Worm (Caenorhabditis elegans) whole organism, young adult: Measurements from ENCODE around the gene T07F8.1.
A peak's percentile ranks its signal among the peaks of the same experiment; 100 is the strongest.

Experiments used
- B0035.1 ChIP-seq: sonication (generic microtip); optimal IDR thresholded peaks from 2 replicates; lab custom pipeline; 2016; ENCODE audit warnings: missing genetic modification characterization, mild to moderate bottlenecking, missing compliant biosample characterization, missing genotype, missing genetic modification reagents
- B0261.1 ChIP-seq: sonication (generic microtip); optimal IDR thresholded peaks from 2 replicates; lab custom pipeline; 2016; ENCODE audit warnings: mild to moderate bottlenecking, missing genetic modification characterization, moderate library complexity, missing compliant biosample characterization
- C17E4.6 ChIP-seq: fragments of 200-800 bp; sonication (Bioruptor generic); IDR thresholded peaks from 2 replicates; pipeline ENCODE4 v1.3.6; 2022; ENCODE audit warnings: missing genetic modification reagents, missing genetic modification characterization, missing compliant biosample characterization
- D2030.7 ChIP-seq: fragments of 200-800 bp; sonication (Bioruptor generic); IDR thresholded peaks from 2 replicates; pipeline ENCODE4 v1.3.6; 2022; ENCODE audit warnings: missing genetic modification reagents, missing genetic modification characterization, missing compliant biosample characterization
- F10E7.11 ChIP-seq: sonication (generic microtip); optimal IDR thresholded peaks from 2 replicates; lab custom pipeline; 2017; ENCODE audit warnings: mild to moderate bottlenecking, missing genetic modification characterization, moderate library complexity, missing compliant biosample characterization
- F49E8.2 ChIP-seq: sonication (generic microtip); optimal IDR thresholded peaks from 3 replicates; lab custom pipeline; 2017; ENCODE audit warnings: missing genetic modification characterization, mild to moderate bottlenecking, missing compliant biosample characterization, antibody characterized with exemption, moderate library complexity; ENCODE audit not compliant: insufficient read depth
- F52B5.7 ChIP-seq: sonication (generic microtip); optimal IDR thresholded peaks from 2 replicates; lab custom pipeline; 2016; ENCODE audit warnings: mild to moderate bottlenecking, missing genetic modification characterization, missing compliant biosample characterization
- K11D2.4 ChIP-seq: fragments of 200-800 bp; sonication (Bioruptor generic); IDR thresholded peaks from 2 replicates; pipeline ENCODE4 v1.3.6; 2022; ENCODE audit warnings: missing genetic modification reagents, missing genetic modification characterization, missing compliant biosample characterization
- K12H6.12 ChIP-seq: fragments of 200-800 bp; sonication (Bioruptor generic); optimal IDR thresholded peaks from 2 replicates; lab custom pipeline; 2018; ENCODE audit warnings: mild to moderate bottlenecking, missing genetic modification characterization, missing compliant biosample characterization
- T07F8.4 ChIP-seq: sonication (generic microtip); optimal IDR thresholded peaks from 2 replicates; lab custom pipeline; 2016; ENCODE audit warnings: mild to moderate bottlenecking, missing genetic modification characterization, moderate library complexity, missing compliant biosample characterization
- Y53F4B.3 ChIP-seq: fragments of 200-800 bp; sonication (Bioruptor generic); IDR thresholded peaks from 2 replicates; pipeline ENCODE4 v1.3.6; 2022; ENCODE audit warnings: missing genetic modification reagents, missing genetic modification characterization, missing compliant biosample characterization
- Y53G8AR.9 ChIP-seq: fragments of 200-800 bp; sonication (Bioruptor generic); conservative IDR thresholded peaks from 2 replicates; pipeline ENCODE4 v1.3.6; 2022; ENCODE audit warnings: missing genetic modification reagents, missing genetic modification characterization, missing compliant biosample characterization
- Y79H2A.3 ChIP-seq: fragments of 200-800 bp; sonication (Bioruptor generic); conservative IDR thresholded peaks from 2 replicates; pipeline ENCODE4 v1.3.6; 2022; ENCODE audit warnings: missing genetic modification reagents, missing genetic modification characterization, missing compliant biosample characterization
- aptf-3 ChIP-seq: fragments of 200-800 bp; sonication (Bioruptor generic); IDR thresholded peaks from 2 replicates; pipeline ENCODE4 v1.3.6; 2022; ENCODE audit warnings: missing genetic modification characterization, missing compliant biosample characterization
- atf-7 ChIP-seq: sonication (generic microtip); optimal IDR thresholded peaks from 2 replicates; lab custom pipeline; 2017; ENCODE audit warnings: mild to moderate bottlenecking, missing genetic modification characterization, missing compliant biosample characterization
- attf-3 ChIP-seq: fragments of 200-800 bp; sonication (Bioruptor generic); conservative IDR thresholded peaks from 2 replicates; pipeline ENCODE4 v1.3.6; 2022; ENCODE audit warnings: missing genetic modification reagents, missing genetic modification characterization, missing compliant biosample characterization
- attf-5 ChIP-seq: fragments of 200-800 bp; sonication (Bioruptor generic); optimal IDR thresholded peaks from 2 replicates; lab custom pipeline; 2018; ENCODE audit warnings: mild to moderate bottlenecking, missing genetic modification characterization, missing compliant biosample characterization
- attf-6 ChIP-seq: fragments of 200-800 bp; sonication (Bioruptor generic); IDR thresholded peaks from 2 replicates; pipeline ENCODE4 v1.3.6; 2022; ENCODE audit warnings: missing genetic modification reagents, missing genetic modification characterization, missing compliant biosample characterization
- ceh-58 ChIP-seq: fragments of 200-800 bp; sonication (Bioruptor generic); IDR thresholded peaks from 2 replicates; pipeline ENCODE4 v1.3.6; 2022; ENCODE audit warnings: missing genetic modification characterization, missing compliant biosample characterization
- ceh-79 ChIP-seq: sonication (generic microtip); optimal IDR thresholded peaks from 2 replicates; lab custom pipeline; 2017; ENCODE audit warnings: mild to moderate bottlenecking, missing genetic modification characterization, missing compliant biosample characterization
- die-1 ChIP-seq: sonication (generic microtip); optimal IDR thresholded peaks from 2 replicates; lab custom pipeline; 2016; ENCODE audit warnings: missing genotype, mild to moderate bottlenecking, missing genetic modification characterization, missing compliant biosample characterization
- dox-1 ChIP-seq: fragments of 200-800 bp; sonication (Bioruptor generic); IDR thresholded peaks from 2 replicates; pipeline ENCODE4 v1.3.6; 2022; ENCODE audit warnings: missing genetic modification reagents, missing genetic modification characterization, missing compliant biosample characterization
- egrh-3 ChIP-seq: fragments of 200-800 bp; sonication (Bioruptor generic); IDR thresholded peaks from 2 replicates; pipeline ENCODE4 v1.3.6; 2022; ENCODE audit warnings: missing genetic modification reagents, missing genetic modification characterization, missing compliant biosample characterization
- fkh-3 ChIP-seq: sonication (generic microtip); optimal IDR thresholded peaks from 2 replicates; lab custom pipeline; 2016; ENCODE audit warnings: mild to moderate bottlenecking, missing genetic modification characterization, missing compliant biosample characterization
- let-607 ChIP-seq, 2 experiments: fragments of 200-800 bp in 1 of 2; sonication (Bioruptor generic) in 1 of 2; sonication (generic microtip) in 1 of 2; optimal IDR thresholded peaks; 2 replicates each; lab custom pipeline; 2016 to 2018; ENCODE audit warnings: mild to moderate bottlenecking in 2 of 2, missing compliant biosample characterization in 2 of 2, missing genetic modification characterization in 2 of 2, moderate library complexity in 2 of 2, missing genotype in 1 of 2
- lin-35 ChIP-seq, 3 experiments: fragments of 150-350 bp in 2 of 3; sonication (generic microtip) in 1 of 3; optimal IDR thresholded peaks; 2 replicates each; lab custom pipeline; 2014 to 2018; ENCODE audit warnings: missing biosample characterization in 3 of 3, missing genetic modification characterization in 3 of 3, missing genetic modification reagents in 3 of 3
- lin-40 ChIP-seq: sonication (generic microtip); optimal IDR thresholded peaks from 2 replicates; lab custom pipeline; 2016; ENCODE audit warnings: missing genetic modification characterization, mild to moderate bottlenecking, missing compliant biosample characterization, missing genotype, missing genetic modification reagents
- lin-54 ChIP-seq: fragments of 200-800 bp; sonication (Bioruptor generic); optimal IDR thresholded peaks from 2 replicates; lab custom pipeline; 2018; ENCODE audit warnings: mild to moderate bottlenecking, missing genetic modification characterization, missing compliant biosample characterization
- lir-1 ChIP-seq: fragments of 200-800 bp; sonication (Bioruptor generic); conservative IDR thresholded peaks from 2 replicates; pipeline ENCODE4 v1.3.6; 2022; ENCODE audit warnings: missing genetic modification reagents, missing genetic modification characterization, missing compliant biosample characterization
- lsl-1 ChIP-seq: fragments of 200-800 bp; sonication (Bioruptor generic); optimal IDR thresholded peaks from 2 replicates; lab custom pipeline; 2018; ENCODE audit warnings: mild to moderate bottlenecking, missing genetic modification characterization, moderate library complexity, missing compliant biosample characterization
- lsy-27 ChIP-seq: sonication (generic microtip); optimal IDR thresholded peaks from 2 replicates; lab custom pipeline; 2017; ENCODE audit warnings: missing genetic modification characterization, mild to moderate bottlenecking, missing compliant biosample characterization, antibody characterized with exemption, missing genotype, borderline replicate concordance; ENCODE audit not compliant: insufficient read depth
- madf-3 ChIP-seq: fragments of 200-800 bp; sonication (Bioruptor generic); IDR thresholded peaks from 2 replicates; pipeline ENCODE4 v1.3.6; 2022; ENCODE audit warnings: missing genetic modification reagents, missing genetic modification characterization, missing compliant biosample characterization
- mcd-1 ChIP-seq: fragments of 200-800 bp; sonication (Bioruptor generic); IDR thresholded peaks from 2 replicates; pipeline ENCODE4 v1.3.6; 2022; ENCODE audit warnings: missing genetic modification reagents, missing genetic modification characterization, missing compliant biosample characterization
- nhr-120 ChIP-seq: fragments of 200-800 bp; sonication (Bioruptor generic); IDR thresholded peaks from 2 replicates; pipeline ENCODE4 v1.3.6; 2022; ENCODE audit warnings: missing genetic modification characterization, missing compliant biosample characterization
- nhr-27 ChIP-seq: fragments of 200-800 bp; sonication (Bioruptor generic); optimal IDR thresholded peaks from 2 replicates; lab custom pipeline; 2018; ENCODE audit warnings: mild to moderate bottlenecking, missing genetic modification characterization, moderate library complexity, missing compliant biosample characterization
- rcor-1 ChIP-seq: fragments of 200-800 bp; sonication (Bioruptor generic); IDR thresholded peaks from 2 replicates; pipeline ENCODE4 v1.3.6; 2022; ENCODE audit warnings: missing genetic modification reagents, missing genetic modification characterization, missing compliant biosample characterization
- rec-8 ChIP-seq, 2 experiments: sonication (generic microtip); optimal IDR thresholded peaks; 2 replicates each; lab custom pipeline; 2016; ENCODE audit warnings: mild to moderate bottlenecking in 2 of 2, missing genetic modification characterization in 2 of 2, missing genetic modification reagents in 2 of 2, missing genotype in 2 of 2, missing biosample characterization in 1 of 2, missing compliant biosample characterization in 1 of 2, moderate library complexity in 1 of 2
- repo-1 ChIP-seq: sonication (generic microtip); optimal IDR thresholded peaks from 2 replicates; lab custom pipeline; 2017; ENCODE audit warnings: mild to moderate bottlenecking, missing genetic modification characterization, missing compliant biosample characterization
- sdz-38 ChIP-seq: sonication (generic microtip); optimal IDR thresholded peaks from 2 replicates; lab custom pipeline; 2016; ENCODE audit warnings: missing genotype, missing genetic modification characterization, missing compliant biosample characterization
- sea-2 ChIP-seq: fragments of 200-800 bp; sonication (Bioruptor generic); IDR thresholded peaks from 2 replicates; pipeline ENCODE4 v1.3.6; 2022; ENCODE audit warnings: missing genetic modification characterization, missing compliant biosample characterization
- snpc-1.1 ChIP-seq: sonication (generic microtip); optimal IDR thresholded peaks from 2 replicates; lab custom pipeline; 2017; ENCODE audit warnings: missing genetic modification characterization, mild to moderate bottlenecking, missing compliant biosample characterization, antibody characterized with exemption, moderate library complexity, missing genotype, missing genetic modification reagents; ENCODE audit not compliant: insufficient read depth
- unc-130 ChIP-seq: sonication (generic microtip); optimal IDR thresholded peaks from 2 replicates; lab custom pipeline; 2016; ENCODE audit warnings: missing genetic modification reagents, missing genetic modification characterization, missing compliant biosample characterization
- unc-62 ChIP-seq: fragments of 150-350 bp; optimal IDR thresholded peaks from 2 replicates; lab custom pipeline; 2014; ENCODE audit warnings: missing biosample characterization, missing genetic modification reagents, missing genetic modification characterization
- xnd-1 ChIP-seq: sonication (generic microtip); optimal IDR thresholded peaks from 2 replicates; lab custom pipeline; 2016; ENCODE audit warnings: missing genotype, missing genetic modification reagents, missing genetic modification characterization, missing compliant biosample characterization
- zfh-2 ChIP-seq: fragments of 200-800 bp; sonication (Bioruptor generic); conservative IDR thresholded peaks from 2 replicates; pipeline ENCODE4 v1.3.6; 2022; ENCODE audit warnings: missing genetic modification reagents, missing genetic modification characterization, missing compliant biosample characterization
- ztf-26 ChIP-seq: sonication (generic microtip); optimal IDR thresholded peaks from 2 replicates; lab custom pipeline; 2017; ENCODE audit warnings: missing genetic modification characterization, missing compliant biosample characterization
- ztf-6 ChIP-seq: fragments of 200-800 bp; sonication (Bioruptor generic); IDR thresholded peaks from 2 replicates; pipeline ENCODE4 v1.3.6; 2022; ENCODE audit warnings: missing genetic modification reagents, missing genetic modification characterization, missing compliant biosample characterization

T07F8.1 gene

DNA sequence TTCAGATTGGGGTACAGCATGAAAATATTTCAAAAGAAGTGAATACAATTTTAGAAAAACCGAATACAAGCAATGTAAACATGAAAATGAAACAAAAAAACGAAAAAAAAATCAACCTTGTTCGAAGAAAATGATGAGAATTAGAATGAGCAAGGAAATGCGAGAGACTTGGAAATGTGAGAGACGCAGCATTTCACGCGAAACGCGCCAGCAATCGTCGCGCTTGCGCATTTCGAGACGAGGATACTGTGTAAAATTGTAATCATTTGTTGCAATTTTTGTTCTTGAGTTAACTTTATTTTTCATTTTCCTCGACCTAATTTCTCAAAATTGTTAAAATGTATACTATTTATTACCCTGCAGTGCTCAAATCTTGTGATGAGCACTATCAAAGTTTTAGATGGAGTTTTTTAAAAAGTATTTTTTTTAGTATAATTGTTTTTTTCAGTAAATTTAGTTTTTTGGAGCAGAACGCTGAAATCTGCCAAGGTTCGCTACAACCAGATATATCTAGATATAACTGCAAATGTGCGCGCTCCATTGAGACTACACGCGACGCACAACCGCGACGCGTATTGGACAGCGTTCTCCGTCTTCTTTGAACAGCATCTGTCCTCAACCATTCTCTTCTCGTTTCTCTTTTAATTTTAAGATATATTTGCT, 3.9 kb downstream of the T07F8.1 start, which contains the start of gene fust-1 (continued):
- TF ChIP-seq aptf-3 (no peak), K11D2.4 (GFP tag; lab: Robert Waterston, UW) (peak; percentile 97), zfh-2 (GFP tag; lab: Robert Waterston, UW) (no peak), B0035.1 (tag; lab: Kevin White, UChicago) (peak; percentile 42), lin-40 (tag; lab: Kevin White, UChicago) (peak; percentile 97), attf-6 (peak; percentile 85), ztf-6 (peak; percentile 77; the same call in 1 of the 2 replicates), unc-130 (GFP tag; lab: Kevin White, UChicago) (peak; percentile 68), lir-1 (GFP tag; lab: Robert Waterston, UW) (peak; percentile 88), F10E7.11 (tag; lab: Kevin White, UChicago) (no peak), madf-3 (GFP tag; lab: Robert Waterston, UW) (peak; percentile 95), ceh-58 (GFP tag; lab: Robert Waterston, UW) (no peak), B0261.1 (tag; lab: Kevin White, UChicago) (peak; percentile 27), F49E8.2 (tag; lab: Kevin White, UChicago) (peak; percentile 83), fkh-3 (tag; lab: Kevin White, UChicago) (no peak), atf-7 (tag; lab: Kevin White, UChicago) (peak; percentile 84), D2030.7 (GFP tag; lab: Robert Waterston, UW) (peak; percentile 89), nhr-120 (GFP tag; lab: Robert Waterston, UW) (no peak), attf-5 (GFP tag; lab: Kevin White, UChicago) (peak; percentile 99), mcd-1 (peak; percentile 97), lin-35 (GFP tag; optimal IDR thresholded peaks at IDR 0.05; lab: Kevin White, UChicago) (peak in 2 of 3 experiments; percentile 80 to 93), ztf-26 (tag; lab: Kevin White, UChicago) (peak; percentile 88), T07F8.4 (no peak), lin-54 (GFP tag; lab: Kevin White, UChicago) (peak; percentile 96), K12H6.12 (tag; lab: Kevin White, UChicago) (peak; percentile 88), Y79H2A.3 (GFP tag; lab: Robert Waterston, UW) (no peak), attf-3 (GFP tag; lab: Robert Waterston, UW) (peak; percentile 86), rcor-1 (peak; percentile 95), die-1 (tag; lab: Kevin White, UChicago) (peak; percentile 14), F52B5.7 (tag; lab: Kevin White, UChicago) (peak; percentile 17), C17E4.6 (GFP tag; lab: Robert Waterston, UW) (peak; percentile 80), ceh-79 (no peak), sdz-38 (tag; lab: Kevin White, UChicago) (no peak), sea-2 (GFP tag; lab: Robert Waterston, UW) (no peak), unc-62 (GFP tag; lab: Kevin White, UChicago) (no peak), let-607 (tag; optimal IDR thresholded peaks at IDR 0.05; lab: Kevin White, UChicago) (peak; percentile 54 to 78), Y53F4B.3 (GFP tag; lab: Robert Waterston, UW) (no peak), Y53G8AR.9 (GFP tag; lab: Robert Waterston, UW) (peak; percentile 98), repo-1 (tag; lab: Kevin White, UChicago) (peak; percentile 94), dox-1 (GFP tag; lab: Robert Waterston, UW) (peak; percentile 98), xnd-1 (tag; lab: Kevin White, UChicago) (peak; percentile 82), egrh-3 (GFP tag; lab: Robert Waterston, UW) (no peak; the same call in 1 of the 2 replicates), lsy-27 (no peak), rec-8 (tag; optimal IDR thresholded peaks at IDR 0.05; lab: Kevin White, UChicago) (peak in 1 of 2 experiments; percentile 10), nhr-27 (tag; lab: Kevin White, UChicago) (no peak), snpc-1.1 (peak; percentile 79), lsl-1 (peak; percentile 87)
